Fruit fly (Drosophila melanogaster) whole organism, embryonic: ENCODE results near the gene Cyt-c-p.

Experiments used
- BtbVII ChIP-seq: fragments of 200-800 bp; sonication (Bioruptor generic); optimal IDR thresholded peaks from 3 replicates; lab custom pipeline; 2017; ENCODE audit warnings: missing biosample characterization, mild to moderate bottlenecking, missing genetic modification characterization
- CG11695 ChIP-seq: fragments of 200-800 bp; sonication (Bioruptor generic); IDR thresholded peaks from 3 replicates; pipeline ENCODE4 v1.3.6; 2022; ENCODE audit warnings: missing biosample characterization, missing genetic modification characterization
- CG12071 ChIP-seq: fragments of 200-800 bp; sonication (Bioruptor generic); optimal IDR thresholded peaks from 3 replicates; lab custom pipeline; 2018; ENCODE audit warnings: missing biosample characterization, mild to moderate bottlenecking, missing genetic modification characterization
- CG2202 ChIP-seq: fragments of 200-800 bp; sonication (Bioruptor generic); optimal IDR thresholded peaks from 2 replicates; lab custom pipeline; 2018; ENCODE audit warnings: missing biosample characterization, mild to moderate bottlenecking, missing genetic modification characterization

DNA sequence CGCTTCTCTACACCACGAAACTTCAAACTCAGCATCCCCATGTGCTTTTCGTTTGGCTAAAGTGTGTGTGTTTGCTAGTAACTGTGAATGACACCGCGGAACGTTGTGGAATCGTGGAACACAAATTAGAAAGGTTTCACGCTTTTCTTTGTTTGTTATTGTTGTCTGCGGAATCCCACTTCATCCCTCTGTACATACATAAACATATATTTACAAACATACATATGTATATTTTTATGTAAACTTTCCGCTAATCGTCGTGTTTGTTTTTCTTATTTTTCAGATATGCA, 29.2 kb upstream of the Cyt-c-p start:
- no peak for TF ChIP-seq CG11695
- no peak for TF ChIP-seq CG2202 (tag; lab: Kevin White, UChicago)
- no peak for TF ChIP-seq BtbVII
- TF ChIP-seq CG12071 (GFP tag; lab: Kevin White, UChicago), result no peak
